Fruit fly (Drosophila melanogaster): ENCODE results near the gene CG12708.

The CG12708 gene

dm6 chrX:15633313-15633727 lies 42.0 kb upstream of the CG12708 start, which contains the start of gene sog:
sog (minus strand) TSS chrX:15633434.
- TF ChIP-seq Ets96B (tag; optimal IDR thresholded peaks at IDR 0.05) (no peak), Blimp-1 (GFP tag; optimal IDR thresholded peaks at IDR 0.05) (no peak), CG6854 (GFP tag; optimal IDR thresholded peaks at IDR 0.05) (no peak), achi (GFP tag; optimal IDR thresholded peaks at IDR 0.05) (no peak), fd59A (GFP tag; optimal IDR thresholded peaks at IDR 0.05) (no peak), Gug (GFP tag; IDR thresholded peaks at IDR 0.05) (no peak), Eip93F (GFP tag; optimal IDR thresholded peaks at IDR 0.05) (no peak), CG11762 (GFP tag; optimal IDR thresholded peaks at IDR 0.05; ENCODE audit: insufficient read depth) (no peak), CG8119 (GFP tag; IDR thresholded peaks at IDR 0.05) (0 out of 3 replicates have a peak, but pooled peaks have one; percentile 25), CG6163 (GFP tag; IDR thresholded peaks at IDR 0.05) (no peak), CG6808 (GFP tag; optimal IDR thresholded peaks at IDR 0.05) (no peak), CG9139 (GFP tag; optimal IDR thresholded peaks at IDR 0.05) (no peak), CG8632 (GFP tag; optimal IDR thresholded peaks at IDR 0.05) (no peak), vri (GFP tag; optimal IDR thresholded peaks at IDR 0.05) (no peak), dsx (GFP tag; optimal IDR thresholded peaks at IDR 0.05; ENCODE audit: poor library complexity, severe bottlenecking) (no peak), CG10631 (GFP tag; optimal IDR thresholded peaks at IDR 0.05) (no peak), dac (GFP tag; optimal IDR thresholded peaks at IDR 0.05) (no peak), Hr38 (GFP tag; optimal IDR thresholded peaks at IDR 0.05) (no peak), Eip75B (GFP tag; optimal IDR thresholded peaks at IDR 0.05) (no peak), Met (GFP tag; optimal IDR thresholded peaks at IDR 0.05) (no peak), cyc (GFP tag; optimal IDR thresholded peaks at IDR 0.05) (no peak), CG15336 (GFP tag; IDR thresholded peaks at IDR 0.05) (peak; percentile 17; the same call in 1 of the 2 replicates), CG11294 (GFP tag; IDR thresholded peaks at IDR 0.05) (no peak), CG1621 (tag; optimal IDR thresholded peaks at IDR 0.05) (no peak), CG10669 (GFP tag; optimal IDR thresholded peaks at IDR 0.05) (no peak), topi (GFP tag; optimal IDR thresholded peaks at IDR 0.05) (no peak), CG6276 (GFP tag; optimal IDR thresholded peaks at IDR 0.05) (no peak), CG4318 (GFP tag; optimal IDR thresholded peaks at IDR 0.05) (no peak), Lpt (GFP tag; optimal IDR thresholded peaks at IDR 0.05) (peak; percentile 19), CG31627 (GFP tag; optimal IDR thresholded peaks at IDR 0.05) (no peak), net (GFP tag; optimal IDR thresholded peaks at IDR 0.05) (no peak), eg (GFP tag; IDR thresholded peaks at IDR 0.05) (peak; percentile 60; the same call in 2 of the 3 replicates), ss (GFP tag; optimal IDR thresholded peaks at IDR 0.05) (no peak)

dm6 chrX:15639017-15639416 lies 36.3 kb upstream of the CG12708 start:
- TF ChIP-seq Ets21C (GFP tag; optimal IDR thresholded peaks at IDR 0.05) (no peak), CG7368 (GFP tag; optimal IDR thresholded peaks at IDR 0.05) (no peak), fd59A (GFP tag; optimal IDR thresholded peaks at IDR 0.05) (peak; percentile 17), Blimp-1 (GFP tag; optimal IDR thresholded peaks at IDR 0.05) (no peak), CG11294 (GFP tag; IDR thresholded peaks at IDR 0.05) (0 out of 2 replicates have a peak, but pooled peaks have one; percentile 39), eg (GFP tag; IDR thresholded peaks at IDR 0.05) (peak; percentile 73), CG6163 (GFP tag; IDR thresholded peaks at IDR 0.05) (peak; percentile 81), svp (GFP tag) (no peak), CG8119 (GFP tag; IDR thresholded peaks at IDR 0.05) (peak; percentile 66; the same call in 2 of the 3 replicates), OdsH (GFP tag; optimal IDR thresholded peaks at IDR 0.05) (peak; percentile 44), esn (GFP tag; optimal IDR thresholded peaks at IDR 0.05) (no peak), CG6808 (GFP tag; optimal IDR thresholded peaks at IDR 0.05) (peak; percentile 42), Gug (GFP tag; IDR thresholded peaks at IDR 0.05) (peak; percentile 56), CG6792 (GFP tag; optimal IDR thresholded peaks at IDR 0.05) (peak; percentile 8), achi (GFP tag; optimal IDR thresholded peaks at IDR 0.05) (peak; percentile 50), topi (GFP tag; optimal IDR thresholded peaks at IDR 0.05) (no peak), Ets96B (tag; optimal IDR thresholded peaks at IDR 0.05) (peak; percentile 47), CG34406 (GFP tag; optimal IDR thresholded peaks at IDR 0.05) (no peak), Smox (GFP tag; optimal IDR thresholded peaks at IDR 0.05) (no peak), Hr39 (GFP tag; optimal IDR thresholded peaks at IDR 0.05) (no peak), net (GFP tag; optimal IDR thresholded peaks at IDR 0.05) (no peak), CG3032 (tag; optimal IDR thresholded peaks at IDR 0.05) (peak; percentile 32), CG11902 (GFP tag; optimal IDR thresholded peaks at IDR 0.05) (no peak), CG10669 (GFP tag; optimal IDR thresholded peaks at IDR 0.05) (peak; percentile 5), Sox102F (GFP tag; optimal IDR thresholded peaks at IDR 0.05) (no peak), CG16779 (tag; optimal IDR thresholded peaks at IDR 0.05) (no peak), Eip75B (GFP tag; optimal IDR thresholded peaks at IDR 0.05) (peak; percentile 3), acj6 (GFP tag; optimal IDR thresholded peaks at IDR 0.05) (peak; percentile 29), Eip93F (GFP tag; optimal IDR thresholded peaks at IDR 0.05) (no peak), cyc (GFP tag; optimal IDR thresholded peaks at IDR 0.05) (no peak), Hr38 (GFP tag; optimal IDR thresholded peaks at IDR 0.05) (no peak), CG9139 (GFP tag; optimal IDR thresholded peaks at IDR 0.05) (no peak), CG32006 (GFP tag; optimal IDR thresholded peaks at IDR 0.05) (peak; percentile 78), CG1621 (tag; optimal IDR thresholded peaks at IDR 0.05) (peak; percentile 4)
